Fruit fly (Drosophila melanogaster) whole organism, embryonic: Measurements from ENCODE around the gene how.

Experiments used
- Ada2b ChIP-seq: fragments of 200-800 bp; sonication (Bioruptor generic); IDR thresholded peaks from 2 replicates; pipeline ENCODE4 v1.3.6; 2022; ENCODE audit warnings: missing biosample characterization, missing genetic modification characterization
- CG10147 ChIP-seq: fragments of 200-800 bp; sonication (Bioruptor generic); optimal IDR thresholded peaks from 2 replicates; lab custom pipeline; 2019; ENCODE audit warnings: missing biosample characterization, mild to moderate bottlenecking, missing genetic modification characterization, moderate library complexity
- CG10654 ChIP-seq: fragments of 200-800 bp; sonication (Bioruptor generic); optimal IDR thresholded peaks from 2 replicates; lab custom pipeline; 2016; ENCODE audit warnings: missing biosample characterization, missing genetic modification characterization
- CG10959 ChIP-seq: fragments of 200-800 bp; sonication (Bioruptor generic); IDR thresholded peaks from 2 replicates; pipeline ENCODE4 v1.3.6; 2022; ENCODE audit warnings: missing biosample characterization, missing genetic modification characterization
- CG11696 ChIP-seq: fragments of 200-800 bp; sonication (Bioruptor generic); IDR thresholded peaks from 2 replicates; pipeline ENCODE4 v1.3.6; 2022; ENCODE audit warnings: missing biosample characterization, missing genetic modification characterization
- CG12299 ChIP-seq: fragments of 200-800 bp; sonication (Bioruptor generic); optimal IDR thresholded peaks from 2 replicates; lab custom pipeline; 2018; ENCODE audit warnings: missing biosample characterization, mild to moderate bottlenecking, missing genetic modification characterization
- CG12659 ChIP-seq: fragments of 200-800 bp; sonication (Bioruptor generic); optimal IDR thresholded peaks from 3 replicates; lab custom pipeline; 2017; ENCODE audit warnings: mild to moderate bottlenecking, missing biosample characterization, missing genetic modification reagents, missing genetic modification characterization
- CG13424 ChIP-seq: fragments of 200-800 bp; sonication (Bioruptor generic); optimal IDR thresholded peaks from 2 replicates; lab custom pipeline; 2019; ENCODE audit warnings: missing biosample characterization, mild to moderate bottlenecking, missing genetic modification characterization, moderate library complexity
- CG14050 ChIP-seq: fragments of 200-800 bp; sonication (Bioruptor generic); IDR thresholded peaks from 3 replicates; pipeline ENCODE4 v1.3.6; 2022; ENCODE audit warnings: missing biosample characterization, missing genetic modification characterization
- CG14710 ChIP-seq: fragments of 200-800 bp; sonication (Bioruptor generic); optimal IDR thresholded peaks from 3 replicates; lab custom pipeline; 2019; ENCODE audit warnings: missing biosample characterization, mild to moderate bottlenecking, missing genetic modification characterization, moderate library complexity
- CG15479 ChIP-seq: fragments of 200-800 bp; sonication (Bioruptor generic); optimal IDR thresholded peaks from 3 replicates; lab custom pipeline; 2019; ENCODE audit warnings: missing biosample characterization, mild to moderate bottlenecking, missing genetic modification characterization, moderate library complexity
- CG16779 ChIP-seq: fragments of 200-800 bp; sonication (Bioruptor generic); IDR thresholded peaks from 2 replicates; pipeline ENCODE4 v1.3.6; 2022; ENCODE audit warnings: missing biosample characterization, missing genetic modification characterization
- CG17361 ChIP-seq: fragments of 200-800 bp; sonication (Bioruptor generic); IDR thresholded peaks from 3 replicates; pipeline ENCODE4 v1.3.6; 2022; ENCODE audit warnings: missing biosample characterization, missing genetic modification characterization
- CG17385 ChIP-seq: fragments of 200-800 bp; sonication (Bioruptor generic); optimal IDR thresholded peaks from 3 replicates; lab custom pipeline; 2018; ENCODE audit warnings: missing biosample characterization, mild to moderate bottlenecking, missing genetic modification characterization
- CG17568 ChIP-seq: fragments of 200-800 bp; sonication (Bioruptor generic); optimal IDR thresholded peaks from 2 replicates; lab custom pipeline; 2018; ENCODE audit warnings: missing biosample characterization, mild to moderate bottlenecking, missing genetic modification characterization, moderate library complexity
- CG17802 ChIP-seq: fragments of 200-800 bp; sonication (Bioruptor generic); optimal IDR thresholded peaks from 2 replicates; lab custom pipeline; 2018; ENCODE audit warnings: missing biosample characterization, mild to moderate bottlenecking, missing genetic modification characterization, moderate library complexity
- CG2678 ChIP-seq: fragments of 200-800 bp; sonication (Bioruptor generic); optimal IDR thresholded peaks from 3 replicates; lab custom pipeline; 2019; ENCODE audit warnings: missing biosample characterization, mild to moderate bottlenecking, missing genetic modification characterization, moderate library complexity
- CG7745 ChIP-seq: fragments of 200-800 bp; sonication (Bioruptor generic); optimal IDR thresholded peaks from 2 replicates; lab custom pipeline; 2018; ENCODE audit warnings: missing biosample characterization, mild to moderate bottlenecking, missing genetic modification characterization, moderate library complexity
- CG8290 ChIP-seq, 3 experiments: fragments of 200-800 bp; sonication (Bioruptor generic); optimal IDR thresholded peaks; 2 replicates each; lab custom pipeline; 2016 to 2019; ENCODE audit warnings: missing biosample characterization in 3 of 3, missing genetic modification characterization in 3 of 3, mild to moderate bottlenecking in 2 of 3, moderate library complexity in 1 of 3
- CG8478 ChIP-seq: fragments of >200 bp; optimal IDR thresholded peaks from 2 replicates; lab custom pipeline; 2018
- CG9932 ChIP-seq: fragments of 200-800 bp; sonication (Bioruptor generic); IDR thresholded peaks from 2 replicates; pipeline ENCODE4 v1.3.6; 2022; ENCODE audit warnings: missing biosample characterization, missing genetic modification characterization
- Camta ChIP-seq: fragments of 200-800 bp; sonication (Bioruptor generic); optimal IDR thresholded peaks from 2 replicates; lab custom pipeline; 2016; ENCODE audit warnings: missing biosample characterization, missing genetic modification characterization
- HLH54F ChIP-seq: fragments of 200-800 bp; sonication (Bioruptor generic); optimal IDR thresholded peaks from 3 replicates; lab custom pipeline; 2016; ENCODE audit warnings: missing biosample characterization, missing genetic modification characterization
- Hr51 ChIP-seq, 2 experiments: fragments of 200-800 bp; sonication (Bioruptor generic); optimal IDR thresholded peaks; 2 replicates in 1 of 2; 3 replicates in 1 of 2; lab custom pipeline; 2016 to 2018; ENCODE audit warnings: missing biosample characterization in 2 of 2, missing genetic modification characterization in 2 of 2, mild to moderate bottlenecking in 1 of 2, moderate library complexity in 1 of 2
- Mad ChIP-seq: fragments of 200-800 bp; sonication (Bioruptor generic); optimal IDR thresholded peaks from 2 replicates; lab custom pipeline; 2016; ENCODE audit warnings: missing biosample characterization, missing genetic modification characterization
- Med ChIP-seq: fragments of 200-800 bp; sonication (Bioruptor generic); peaks from one replicate; lab custom pipeline; 2016; ENCODE audit warnings: missing biosample characterization, missing genetic modification characterization, mild to moderate bottlenecking, inconsistent platforms, moderate library complexity
- Mes4 ChIP-seq: fragments of 200-800 bp; sonication (Bioruptor generic); optimal IDR thresholded peaks from 2 replicates; lab custom pipeline; 2016; ENCODE audit warnings: missing biosample characterization, missing genetic modification characterization
- NC2β ChIP-seq: fragments of 200-800 bp; sonication (Bioruptor generic); optimal IDR thresholded peaks from 2 replicates; lab custom pipeline; 2016; ENCODE audit warnings: missing biosample characterization, missing genetic modification characterization
- Optix ChIP-seq: fragments of 200-800 bp; sonication (Bioruptor generic); IDR thresholded peaks from 3 replicates; pipeline ENCODE4 v1.3.6; 2022; ENCODE audit warnings: missing biosample characterization, missing genetic modification characterization
- Pdp1 ChIP-seq, 2 experiments: fragments of 200-800 bp; sonication (Bioruptor generic); optimal IDR thresholded peaks; 3 replicates each; lab custom pipeline; 2016; ENCODE audit warnings: missing biosample characterization in 2 of 2, missing genetic modification characterization in 2 of 2, mild to moderate bottlenecking in 1 of 2, moderate library complexity in 1 of 2
- Ptx1 ChIP-seq: fragments of 200-800 bp; sonication (Bioruptor generic); IDR thresholded peaks from 2 replicates; pipeline ENCODE4 v1.3.6; 2022; ENCODE audit warnings: missing biosample characterization, missing genetic modification characterization
- Taf1 ChIP-seq: fragments of 200-800 bp; sonication (Bioruptor generic); IDR thresholded peaks from 2 replicates; pipeline ENCODE4 v1.3.6; 2022; ENCODE audit warnings: missing biosample characterization, missing genetic modification characterization
- Xbp1 ChIP-seq: fragments of 200-800 bp; sonication (Bioruptor generic); optimal IDR thresholded peaks from 3 replicates; lab custom pipeline; 2016; ENCODE audit warnings: missing biosample characterization, mild to moderate bottlenecking, missing genetic modification characterization
- al ChIP-seq: fragments of 200-800 bp; sonication (Bioruptor generic); IDR thresholded peaks from 2 replicates; pipeline ENCODE4 v1.3.6; 2022; ENCODE audit warnings: missing biosample characterization, missing genetic modification characterization
- az2 ChIP-seq: fragments of 200-800 bp; sonication (Bioruptor generic); optimal IDR thresholded peaks from 3 replicates; lab custom pipeline; 2016; ENCODE audit warnings: missing biosample characterization, missing genetic modification characterization
- bigmax ChIP-seq: fragments of 200-800 bp; sonication (Bioruptor generic); optimal IDR thresholded peaks from 2 replicates; lab custom pipeline; 2018; ENCODE audit warnings: missing biosample characterization, mild to moderate bottlenecking, missing genetic modification characterization
- bsh ChIP-seq, 2 experiments: fragments of 200-800 bp; sonication (Bioruptor generic); optimal IDR thresholded peaks; 2 replicates each; lab custom pipeline; 2017 to 2018; ENCODE audit warnings: mild to moderate bottlenecking in 2 of 2, missing biosample characterization in 2 of 2, missing genetic modification characterization in 2 of 2, moderate library complexity in 1 of 2
- cad ChIP-seq: fragments of >200 bp; optimal IDR thresholded peaks from 2 replicates; lab custom pipeline; 2017; ENCODE audit warnings: missing biosample characterization, missing genetic modification characterization
- cato ChIP-seq: fragments of 200-800 bp; sonication (Bioruptor generic); optimal IDR thresholded peaks from 2 replicates; lab custom pipeline; 2016; ENCODE audit warnings: missing biosample characterization, missing genetic modification characterization, borderline replicate concordance
- dimm ChIP-seq: fragments of 200-800 bp; sonication (Bioruptor generic); IDR thresholded peaks from 2 replicates; pipeline ENCODE4 v1.3.6; 2022; ENCODE audit warnings: missing biosample characterization, missing genetic modification characterization
- fd64A ChIP-seq: fragments of 200-800 bp; sonication (Bioruptor generic); optimal IDR thresholded peaks from 3 replicates; lab custom pipeline; 2018; ENCODE audit warnings: missing biosample characterization, mild to moderate bottlenecking, missing genetic modification characterization
- gem ChIP-seq: fragments of 200-800 bp; sonication (Bioruptor generic); optimal IDR thresholded peaks from 2 replicates; lab custom pipeline; 2019; ENCODE audit warnings: missing biosample characterization, mild to moderate bottlenecking, missing genetic modification characterization, moderate library complexity
- ham ChIP-seq: fragments of 200-800 bp; sonication (Bioruptor generic); IDR thresholded peaks from 2 replicates; pipeline ENCODE4 v1.3.6; 2022; ENCODE audit warnings: missing biosample characterization, missing genetic modification characterization
- ken ChIP-seq: fragments of 200-800 bp; sonication (Bioruptor generic); IDR thresholded peaks from 3 replicates; pipeline ENCODE4 v1.3.6; 2022; ENCODE audit warnings: missing biosample characterization, missing genetic modification characterization
- pfk ChIP-seq: fragments of 200-800 bp; sonication (Bioruptor generic); optimal IDR thresholded peaks from 2 replicates; lab custom pipeline; 2018; ENCODE audit warnings: missing biosample characterization, mild to moderate bottlenecking, missing genetic modification characterization, moderate library complexity
- psq ChIP-seq: fragments of 200-800 bp; sonication (Bioruptor generic); optimal IDR thresholded peaks from 2 replicates; lab custom pipeline; 2017; ENCODE audit warnings: missing biosample characterization, missing genetic modification characterization
- pum ChIP-seq: fragments of 200-800 bp; sonication (Bioruptor generic); optimal IDR thresholded peaks from 2 replicates; lab custom pipeline; 2016; ENCODE audit warnings: missing biosample characterization, missing genetic modification characterization
- schlank ChIP-seq: fragments of 200-800 bp; sonication (Bioruptor generic); optimal IDR thresholded peaks from 2 replicates; lab custom pipeline; 2018; ENCODE audit warnings: missing biosample characterization, mild to moderate bottlenecking, missing genetic modification characterization
- shn ChIP-seq: fragments of 200-800 bp; sonication (Bioruptor generic); optimal IDR thresholded peaks from 3 replicates; lab custom pipeline; 2016; ENCODE audit warnings: missing biosample characterization, missing genetic modification characterization
- stc ChIP-seq: fragments of 200-800 bp; sonication (Bioruptor generic); IDR thresholded peaks from 2 replicates; pipeline ENCODE4 v1.3.6; 2022; ENCODE audit warnings: missing biosample characterization, missing genetic modification characterization
- tin ChIP-seq: fragments of 200-800 bp; sonication (Bioruptor generic); optimal IDR thresholded peaks from 3 replicates; lab custom pipeline; 2016; ENCODE audit warnings: missing biosample characterization, missing genetic modification characterization

Gene how

DNA sequence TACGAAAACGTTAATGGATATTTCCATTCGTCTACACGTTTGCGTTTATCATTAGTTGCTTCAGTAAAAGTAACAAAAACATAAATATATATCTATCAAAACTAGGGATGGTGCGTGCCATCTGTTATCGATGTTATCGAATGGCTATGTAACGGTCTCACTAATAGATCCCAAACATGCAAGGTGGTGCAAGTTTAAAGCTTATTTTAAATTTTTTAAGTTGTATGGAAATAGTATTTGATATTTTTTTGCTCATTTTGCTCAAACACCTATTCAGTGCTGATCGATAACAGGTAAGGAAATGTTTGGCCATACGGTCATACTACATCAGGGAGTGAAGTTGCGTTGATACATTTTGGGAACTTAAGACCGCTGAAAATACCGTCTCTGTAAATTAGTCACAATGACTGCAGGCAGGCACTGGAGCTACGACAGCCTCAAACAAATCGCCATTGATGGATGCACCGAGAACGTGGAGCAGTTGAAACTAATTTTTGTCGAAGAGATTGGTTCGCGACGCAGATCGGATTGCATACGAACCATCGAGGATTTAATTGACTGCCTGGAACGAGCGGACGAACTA, 7.7 kb upstream of the how start, which contains the start of the genes CG45099, CG6015, pit and Fadd (continued):
- TF ChIP-seq Med (peak; percentile 92), CG8290 (GFP tag; optimal IDR thresholded peaks at IDR 0.05; lab: Kevin White, UChicago) (no peak), CG8290 (tag; optimal IDR thresholded peaks at IDR 0.05; lab: Kevin White, UChicago) (no peak), fd64A (GFP tag; lab: Kevin White, UChicago) (no peak), CG13424 (no peak), pum (GFP tag; lab: Kevin White, UChicago) (peak; percentile 6), CG17802 (tag; lab: Kevin White, UChicago) (no peak), CG9932 (GFP tag; lab: Robert Waterston, UW) (peak; percentile 9; the same call in 1 of the 2 replicates), CG7745 (tag; lab: Kevin White, UChicago) (no peak), Optix (no peak), HLH54F (no peak), CG12659 (GFP tag; lab: Kevin White, UChicago) (peak; percentile 43), CG14050 (GFP tag; lab: Robert Waterston, UW) (no peak), bigmax (GFP tag; lab: Kevin White, UChicago) (no peak), CG10959 (no peak), CG12299 (no peak), CG10147 (GFP tag; lab: Kevin White, UChicago) (no peak), Pdp1 (GFP tag; optimal IDR thresholded peaks at IDR 0.05; lab: Kevin White, UChicago) (peak in 1 of 2 experiments; percentile 66), Hr51 (GFP tag; optimal IDR thresholded peaks at IDR 0.05; lab: Kevin White, UChicago) (no peak), CG11696 (GFP tag; lab: Robert Waterston, UW) (no peak), CG16779 (no peak), cato (GFP tag; lab: Kevin White, UChicago) (no peak), Ada2b (GFP tag; lab: Robert Waterston, UW) (no peak), bsh (GFP tag; optimal IDR thresholded peaks at IDR 0.05; lab: Kevin White, UChicago) (no peak), az2 (GFP tag; lab: Kevin White, UChicago) (no peak), CG17385 (GFP tag; lab: Kevin White, UChicago) (no peak), CG15479 (peak; percentile 31), gem (tag; lab: Kevin White, UChicago) (no peak), CG14710 (tag; lab: Kevin White, UChicago) (peak; percentile 57), tin (GFP tag; lab: Kevin White, UChicago) (no peak), shn (GFP tag; lab: Kevin White, UChicago) (no peak), Camta (GFP tag; lab: Kevin White, UChicago) (no peak), Mad (GFP tag; lab: Kevin White, UChicago) (no peak), pfk (GFP tag; lab: Kevin White, UChicago) (no peak), cad (no peak), CG17568 (GFP tag; lab: Kevin White, UChicago) (no peak), NC2β (GFP tag; lab: Kevin White, UChicago) (no peak), psq (GFP tag; lab: Kevin White, UChicago) (no peak), stc (no peak), al (GFP tag; lab: Robert Waterston, UW) (no peak), CG2678 (tag; lab: Kevin White, UChicago) (no peak), CG10654 (GFP tag; lab: Kevin White, UChicago) (no peak), Mes4 (no peak), CG17361 (GFP tag; lab: Robert Waterston, UW) (no peak), ham (GFP tag; lab: Robert Waterston, UW) (no peak), Taf1 (GFP tag; lab: Robert Waterston, UW) (no peak), Ptx1 (no peak), Xbp1 (GFP tag; lab: Kevin White, UChicago) (no peak), CG8478 (lab: Kevin White, UChicago) (no peak), ken (GFP tag; lab: Robert Waterston, UW) (no peak), schlank (tag; lab: Kevin White, UChicago) (no peak), dimm (GFP tag; lab: Robert Waterston, UW) (no peak)
